Fruit fly (Drosophila melanogaster) whole organism, prepupa: ENCODE measurements around the gene CG2003.

ENCODE experiments used
- CG10669 ChIP-seq: fragments of 200-800 bp; sonication (Bioruptor generic); optimal IDR thresholded peaks from 3 replicates; lab custom pipeline; 2018; ENCODE audit warnings: missing biosample characterization, mild to moderate bottlenecking, missing genetic modification characterization, moderate library complexity
- CG11762 ChIP-seq: fragments of 200-800 bp; sonication (Bioruptor generic); optimal IDR thresholded peaks from 3 replicates; lab custom pipeline; 2016; ENCODE audit warnings: missing biosample characterization, missing genetic modification characterization; ENCODE audit not compliant: insufficient read depth
- CG11902 ChIP-seq: fragments of 200-800 bp; sonication (Bioruptor generic); optimal IDR thresholded peaks from 3 replicates; lab custom pipeline; 2016; ENCODE audit warnings: missing biosample characterization, missing genetic modification characterization
- CG15336 ChIP-seq: fragments of 200-800 bp; sonication (Bioruptor generic); IDR thresholded peaks from 2 replicates; pipeline ENCODE4 v1.3.6; 2022; ENCODE audit warnings: missing biosample characterization, missing genetic modification characterization
- CG1621 ChIP-seq: fragments of 200-800 bp; sonication (Bioruptor generic); optimal IDR thresholded peaks from 3 replicates; lab custom pipeline; 2018; ENCODE audit warnings: missing biosample characterization, mild to moderate bottlenecking, missing genetic modification characterization
- CG16779 ChIP-seq: fragments of 200-800 bp; sonication (Bioruptor generic); optimal IDR thresholded peaks from 3 replicates; lab custom pipeline; 2017; ENCODE audit warnings: missing biosample characterization, mild to moderate bottlenecking, missing genetic modification characterization
- CG3032 ChIP-seq: fragments of 200-800 bp; optimal IDR thresholded peaks from 2 replicates; lab custom pipeline; 2019; ENCODE audit warnings: missing biosample characterization, mild to moderate bottlenecking, missing genetic modification characterization, moderate library complexity
- CG31627 ChIP-seq: fragments of 200-800 bp; sonication (Bioruptor generic); optimal IDR thresholded peaks from 3 replicates; lab custom pipeline; 2016; ENCODE audit warnings: missing biosample characterization, missing genetic modification characterization
- CG34406 ChIP-seq: fragments of 200-800 bp; sonication (Bioruptor generic); optimal IDR thresholded peaks from 3 replicates; lab custom pipeline; 2016; ENCODE audit warnings: missing biosample characterization, missing genetic modification characterization
- CG4318 ChIP-seq: fragments of 200-800 bp; sonication (Bioruptor generic); optimal IDR thresholded peaks from 3 replicates; lab custom pipeline; 2017; ENCODE audit warnings: missing biosample characterization, mild to moderate bottlenecking, missing genetic modification characterization
- CG6276 ChIP-seq: fragments of 200-800 bp; sonication (Bioruptor generic); optimal IDR thresholded peaks from 2 replicates; lab custom pipeline; 2017; ENCODE audit warnings: missing biosample characterization, mild to moderate bottlenecking, missing genetic modification characterization
- CG6808 ChIP-seq: fragments of 200-800 bp; sonication (Bioruptor generic); optimal IDR thresholded peaks from 3 replicates; lab custom pipeline; 2017; ENCODE audit warnings: missing biosample characterization, missing genetic modification characterization, mild to moderate bottlenecking, moderate library complexity, missing genetic modification reagents
- CG7368 ChIP-seq: fragments of 200-800 bp; sonication (Bioruptor generic); optimal IDR thresholded peaks from 3 replicates; lab custom pipeline; 2016; ENCODE audit warnings: missing biosample characterization, missing genetic modification characterization
- CG8119 ChIP-seq: fragments of 200-800 bp; sonication (Bioruptor generic); IDR thresholded peaks from 3 replicates; pipeline ENCODE4 v1.3.6; 2022; ENCODE audit warnings: missing biosample characterization, missing genetic modification characterization
- CG8319 ChIP-seq: fragments of 200-800 bp; sonication (Bioruptor generic); optimal IDR thresholded peaks from 3 replicates; lab custom pipeline; 2016; ENCODE audit warnings: missing biosample characterization, missing genetic modification characterization
- CG8632 ChIP-seq: fragments of 200-800 bp; sonication (Bioruptor generic); optimal IDR thresholded peaks from 3 replicates; lab custom pipeline; 2016; ENCODE audit warnings: missing biosample characterization, missing genetic modification characterization
- CG9139 ChIP-seq: fragments of 200-800 bp; sonication (Bioruptor generic); optimal IDR thresholded peaks from 3 replicates; lab custom pipeline; 2017; ENCODE audit warnings: missing biosample characterization, mild to moderate bottlenecking, missing genetic modification characterization
- Eip75B ChIP-seq: fragments of 200-800 bp; sonication (Bioruptor generic); optimal IDR thresholded peaks from 3 replicates; lab custom pipeline; 2016; ENCODE audit warnings: missing biosample characterization, missing genetic modification characterization
- Eip78C ChIP-seq: fragments of 200-800 bp; sonication (Bioruptor generic); peaks from one replicate; lab custom pipeline; 2016; ENCODE audit warnings: missing biosample characterization, missing genetic modification characterization
- Eip93F ChIP-seq: fragments of 200-800 bp; sonication (Bioruptor generic); optimal IDR thresholded peaks from 2 replicates; lab custom pipeline; 2016; ENCODE audit warnings: missing biosample characterization, mild to moderate bottlenecking, missing genetic modification characterization
- Ets96B ChIP-seq: fragments of 200-800 bp; optimal IDR thresholded peaks from 2 replicates; lab custom pipeline; 2019; ENCODE audit warnings: missing biosample characterization, mild to moderate bottlenecking, missing genetic modification characterization, moderate library complexity
- Gug ChIP-seq: fragments of 200-800 bp; sonication (Bioruptor generic); IDR thresholded peaks from 2 replicates; pipeline ENCODE4 v1.3.6; 2022; ENCODE audit warnings: missing biosample characterization, missing genetic modification characterization
- Hr38 ChIP-seq: sonication (Bioruptor generic); optimal IDR thresholded peaks from 2 replicates; lab custom pipeline; 2016; ENCODE audit warnings: missing biosample characterization, missing genetic modification characterization
- Hr39 ChIP-seq: fragments of 200-800 bp; sonication (Bioruptor generic); optimal IDR thresholded peaks from 2 replicates; lab custom pipeline; 2016; ENCODE audit warnings: missing biosample characterization, missing genetic modification characterization
- Hr4 ChIP-seq: fragments of 200-800 bp; sonication (Bioruptor generic); optimal IDR thresholded peaks from 3 replicates; lab custom pipeline; 2016; ENCODE audit warnings: missing biosample characterization, missing genetic modification characterization
- Lpt ChIP-seq: fragments of 200-800 bp; sonication (Bioruptor generic); optimal IDR thresholded peaks from 3 replicates; lab custom pipeline; 2016; ENCODE audit warnings: missing biosample characterization, missing genetic modification characterization
- Met ChIP-seq: fragments of 200-800 bp; sonication (Bioruptor generic); optimal IDR thresholded peaks from 3 replicates; lab custom pipeline; 2016; ENCODE audit warnings: missing biosample characterization, missing genetic modification characterization
- OdsH ChIP-seq: fragments of 200-800 bp; sonication (Bioruptor generic); optimal IDR thresholded peaks from 3 replicates; lab custom pipeline; 2016; ENCODE audit warnings: missing biosample characterization, missing genetic modification characterization
- Sox102F ChIP-seq: fragments of 200-800 bp; sonication (Bioruptor generic); optimal IDR thresholded peaks from 2 replicates; lab custom pipeline; 2016; ENCODE audit warnings: missing biosample characterization, mild to moderate bottlenecking, missing genetic modification characterization
- Sox14 ChIP-seq: fragments of 200-800 bp; sonication (Bioruptor generic); optimal IDR thresholded peaks from 3 replicates; lab custom pipeline; 2016; ENCODE audit warnings: missing biosample characterization, missing genetic modification characterization
- Sox15 ChIP-seq: fragments of 200-800 bp; sonication (Bioruptor generic); optimal IDR thresholded peaks from 3 replicates; lab custom pipeline; 2016; ENCODE audit warnings: missing biosample characterization, missing genetic modification characterization
- achi ChIP-seq: fragments of 200-800 bp; sonication (Bioruptor generic); optimal IDR thresholded peaks from 3 replicates; lab custom pipeline; 2016; ENCODE audit warnings: missing biosample characterization, missing genetic modification characterization
- acj6 ChIP-seq: fragments of 200-800 bp; sonication (Bioruptor generic); optimal IDR thresholded peaks from 3 replicates; lab custom pipeline; 2016; ENCODE audit warnings: missing biosample characterization, missing genetic modification characterization
- cyc ChIP-seq: fragments of 200-800 bp; sonication (Bioruptor generic); optimal IDR thresholded peaks from 3 replicates; lab custom pipeline; 2016; ENCODE audit warnings: missing biosample characterization, missing genetic modification characterization
- dac ChIP-seq: fragments of 200-800 bp; sonication (Bioruptor generic); optimal IDR thresholded peaks from 2 replicates; lab custom pipeline; 2017; ENCODE audit warnings: missing biosample characterization, mild to moderate bottlenecking, missing genetic modification characterization
- dsx ChIP-seq: fragments of 200-800 bp; optimal IDR thresholded peaks from 3 replicates; lab custom pipeline; 2019; ENCODE audit warnings: missing biosample characterization, mild to moderate bottlenecking, missing genetic modification characterization, moderate library complexity; ENCODE audit not compliant: poor library complexity, severe bottlenecking
- eg ChIP-seq: fragments of 200-800 bp; sonication (Bioruptor generic); IDR thresholded peaks from 3 replicates; pipeline ENCODE4 v1.3.6; 2022; ENCODE audit warnings: missing biosample characterization, missing genetic modification characterization
- esn ChIP-seq: fragments of 200-800 bp; sonication (Bioruptor generic); optimal IDR thresholded peaks from 2 replicates; lab custom pipeline; 2016; ENCODE audit warnings: missing biosample characterization, mild to moderate bottlenecking, missing genetic modification characterization, moderate library complexity
- fd59A ChIP-seq: fragments of 200-800 bp; sonication (Bioruptor generic); optimal IDR thresholded peaks from 2 replicates; lab custom pipeline; 2017; ENCODE audit warnings: missing biosample characterization, mild to moderate bottlenecking, missing genetic modification characterization, missing genetic modification reagents
- fd85E ChIP-seq: fragments of 200-800 bp; sonication (Bioruptor generic); optimal IDR thresholded peaks from 3 replicates; lab custom pipeline; 2016; ENCODE audit warnings: missing biosample characterization, missing genetic modification characterization
- lz ChIP-seq: fragments of 200-800 bp; sonication (Bioruptor generic); optimal IDR thresholded peaks from 3 replicates; lab custom pipeline; 2016; ENCODE audit warnings: missing biosample characterization, missing genetic modification characterization
- pdm3 ChIP-seq: fragments of 200-800 bp; sonication (Bioruptor generic); optimal IDR thresholded peaks from 3 replicates; lab custom pipeline; 2016; ENCODE audit warnings: missing biosample characterization, missing genetic modification characterization
- salr ChIP-seq, 2 experiments: fragments of 200-800 bp; sonication (Bioruptor generic); optimal IDR thresholded peaks; 3 replicates each; lab custom pipeline; 2016 to 2018; ENCODE audit warnings: missing biosample characterization in 2 of 2, missing genetic modification characterization in 2 of 2, mild to moderate bottlenecking in 1 of 2
- spab ChIP-seq: fragments of 200-800 bp; sonication (Bioruptor generic); optimal IDR thresholded peaks from 2 replicates; lab custom pipeline; 2017; ENCODE audit warnings: missing biosample characterization, mild to moderate bottlenecking, missing genetic modification characterization, missing genetic modification reagents
- ss ChIP-seq, 2 experiments: fragments of 200-800 bp; sonication (Bioruptor generic); optimal IDR thresholded peaks; 2 replicates in 1 of 2; 3 replicates in 1 of 2; lab custom pipeline; 2017 to 2018; ENCODE audit warnings: mild to moderate bottlenecking in 2 of 2, missing biosample characterization in 2 of 2, missing genetic modification characterization in 2 of 2, moderate library complexity in 1 of 2
- svp ChIP-seq: fragments of 200-800 bp; sonication (Bioruptor generic); peaks from one replicate; lab custom pipeline; 2016; ENCODE audit warnings: missing biosample characterization, missing genetic modification characterization
- topi ChIP-seq: fragments of 200-800 bp; sonication (Bioruptor generic); optimal IDR thresholded peaks from 3 replicates; lab custom pipeline; 2016; ENCODE audit warnings: missing biosample characterization, missing genetic modification characterization
- vri ChIP-seq: fragments of 200-800 bp; sonication (Bioruptor generic); optimal IDR thresholded peaks from 3 replicates; lab custom pipeline; 2016; ENCODE audit warnings: missing biosample characterization, mild to moderate bottlenecking, missing genetic modification characterization

The CG2003 gene

DNA sequence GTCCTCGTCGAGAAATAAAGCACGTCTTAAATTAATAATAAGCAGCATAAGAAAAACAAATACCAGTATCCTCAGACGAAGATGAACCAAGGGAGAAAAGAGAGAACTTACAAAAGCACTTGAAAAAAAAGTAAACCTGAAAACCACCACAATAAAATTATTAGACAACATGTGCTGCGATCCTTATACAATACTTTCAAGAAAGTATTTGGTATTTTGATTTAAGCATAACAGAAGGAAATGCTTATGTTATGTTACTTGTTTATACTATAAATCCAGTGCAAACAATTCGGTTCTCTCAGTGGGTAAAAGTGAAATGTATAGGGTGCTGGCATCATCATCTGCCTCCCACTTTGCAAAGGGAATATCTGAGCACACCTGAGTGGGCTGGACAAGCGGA lies 21.7 kb upstream of the CG2003 start (continued):
- TF ChIP-seq ss (GFP tag; optimal IDR thresholded peaks at IDR 0.05; lab: Kevin White, UChicago) (no peak), CG31627 (GFP tag; lab: Kevin White, UChicago) (peak; percentile 74), CG8319 (no peak), Ets96B (tag; lab: Kevin White, UChicago) (no peak), Gug (GFP tag; lab: Robert Waterston, UW) (no peak), CG7368 (GFP tag; lab: Kevin White, UChicago) (no peak), CG34406 (GFP tag; lab: Kevin White, UChicago) (peak; percentile 17), Sox15 (GFP tag; lab: Kevin White, UChicago) (no peak), fd85E (no peak), Hr39 (GFP tag; lab: Kevin White, UChicago) (peak; percentile 75), lz (GFP tag; lab: Kevin White, UChicago) (peak; percentile 64), CG6276 (no peak), CG6808 (GFP tag; lab: Kevin White, UChicago) (no peak), topi (peak; percentile 69), Sox102F (GFP tag; lab: Kevin White, UChicago) (peak; percentile 50), CG11902 (GFP tag; lab: Kevin White, UChicago) (no peak), CG11762 (GFP tag; lab: Kevin White, UChicago) (no peak)

dm6 chr3R:31961306-31961705 lies 16.6 kb upstream of the CG2003 start:
- TF ChIP-seq CG8319 = no peak
- no peak for TF ChIP-seq Eip75B (GFP tag; lab: Kevin White, UChicago)
- TF ChIP-seq dsx (GFP tag; lab: Kevin White, UChicago) = peak; percentile 28
- TF ChIP-seq fd85E = no peak
- peak; percentile 32 for TF ChIP-seq acj6 (GFP tag; lab: Kevin White, UChicago)
- no peak for TF ChIP-seq CG9139 (GFP tag; lab: Kevin White, UChicago)
- no peak for TF ChIP-seq CG6276
- peak; percentile 83 for TF ChIP-seq Eip78C (GFP tag; lab: Kevin White, UChicago)
- peak; percentile 25 for TF ChIP-seq CG11762 (GFP tag; lab: Kevin White, UChicago)
- no peak for TF ChIP-seq cyc (GFP tag; lab: Kevin White, UChicago)
- TF ChIP-seq CG15336 (GFP tag; lab: Robert Waterston, UW) = peak; percentile 54; the same call in 1 of the 2 replicates
- TF ChIP-seq Ets96B (tag; lab: Kevin White, UChicago) = peak; percentile 46
- TF ChIP-seq CG6808 (GFP tag; lab: Kevin White, UChicago) = peak; percentile 0
- TF ChIP-seq fd59A (GFP tag; lab: Kevin White, UChicago) = no peak
- no peak for TF ChIP-seq Sox15 (GFP tag; lab: Kevin White, UChicago)
- TF ChIP-seq CG16779 (tag; lab: Kevin White, UChicago) = no peak
- TF ChIP-seq Lpt (GFP tag; lab: Kevin White, UChicago) = peak; percentile 9
- TF ChIP-seq achi = peak; percentile 43
- no peak for TF ChIP-seq CG11902 (GFP tag; lab: Kevin White, UChicago)
- peak; percentile 69 for TF ChIP-seq svp (GFP tag; lab: Kevin White, UChicago)
- TF ChIP-seq pdm3 (GFP tag; lab: Kevin White, UChicago) = peak; percentile 27
- no peak for TF ChIP-seq Eip93F (GFP tag; lab: Kevin White, UChicago)
- peak; percentile 17 for TF ChIP-seq Met (GFP tag; lab: Kevin White, UChicago)
- TF ChIP-seq CG1621 (tag; lab: Kevin White, UChicago) = no peak
- TF ChIP-seq Sox14 (GFP tag; lab: Kevin White, UChicago) = peak; percentile 11
- no peak for TF ChIP-seq vri (GFP tag; lab: Kevin White, UChicago)
- peak in 1 of 2 experiments; percentile 41 for TF ChIP-seq salr (GFP tag; optimal IDR thresholded peaks at IDR 0.05; lab: Kevin White, UChicago)
- no peak for TF ChIP-seq Hr38 (GFP tag; lab: Kevin White, UChicago)
- TF ChIP-seq spab (GFP tag; lab: Kevin White, UChicago) = peak; percentile 11
- peak; percentile 32 for TF ChIP-seq Sox102F (GFP tag; lab: Kevin White, UChicago)
- TF ChIP-seq OdsH (GFP tag; lab: Kevin White, UChicago) = peak; percentile 36
- TF ChIP-seq CG3032 (tag; lab: Kevin White, UChicago) = peak; percentile 26
- peak; percentile 42 for TF ChIP-seq CG10669 (GFP tag; lab: Kevin White, UChicago)
- TF ChIP-seq Hr4 (GFP tag; lab: Kevin White, UChicago) = peak; percentile 57
- TF ChIP-seq CG8119 = peak; percentile 40; the same call in 1 of the 3 replicates
- peak; percentile 11 for TF ChIP-seq esn
- TF ChIP-seq dac (GFP tag; lab: Kevin White, UChicago) = no peak
- TF ChIP-seq eg (GFP tag; lab: Robert Waterston, UW) = 0 out of 3 replicates have a peak, but pooled peaks have one; percentile 32
- TF ChIP-seq Gug (GFP tag; lab: Robert Waterston, UW) = no peak
- peak; percentile 8 for TF ChIP-seq CG8632 (GFP tag; lab: Kevin White, UChicago)
- TF ChIP-seq CG34406 (GFP tag; lab: Kevin White, UChicago) = peak; percentile 6
- no peak for TF ChIP-seq CG4318 (GFP tag; lab: Kevin White, UChicago)
- peak; percentile 19 for TF ChIP-seq CG7368 (GFP tag; lab: Kevin White, UChicago)
